Fruit fly (Drosophila melanogaster) whole organism, embryonic: ENCODE data around the gene CG31817.

ENCODE experiments used
- Abd-B ChIP-seq: fragments of 200-800 bp; sonication (Bioruptor generic); optimal IDR thresholded peaks from 2 replicates; lab custom pipeline; 2018; ENCODE audit warnings: missing biosample characterization, mild to moderate bottlenecking, missing genetic modification characterization, moderate library complexity
- B-H2 ChIP-seq: fragments of 200-800 bp; sonication (Bioruptor generic); optimal IDR thresholded peaks from 2 replicates; lab custom pipeline; 2018; ENCODE audit warnings: missing biosample characterization, mild to moderate bottlenecking, missing genetic modification characterization
- CG11085 ChIP-seq: fragments of 200-800 bp; sonication (Bioruptor generic); IDR thresholded peaks from 2 replicates; pipeline ENCODE4 v1.3.6; 2022; ENCODE audit warnings: missing biosample characterization, missing genetic modification characterization
- CG12104 ChIP-seq: fragments of 200-800 bp; sonication (Bioruptor generic); optimal IDR thresholded peaks from 3 replicates; lab custom pipeline; 2016; ENCODE audit warnings: missing biosample characterization, missing genetic modification characterization
- CG12155 ChIP-seq: fragments of 200-800 bp; sonication (Bioruptor generic); optimal IDR thresholded peaks from 3 replicates; lab custom pipeline; 2016; ENCODE audit warnings: missing biosample characterization, missing genetic modification characterization
- CG14441 ChIP-seq: fragments of 200-800 bp; sonication (Bioruptor generic); IDR thresholded peaks from 2 replicates; pipeline ENCODE4 v1.3.6; 2022; ENCODE audit warnings: missing biosample characterization, missing genetic modification characterization
- CG15696 ChIP-seq: fragments of 200-800 bp; sonication (Bioruptor generic); optimal IDR thresholded peaks from 2 replicates; lab custom pipeline; 2019; ENCODE audit warnings: missing biosample characterization, mild to moderate bottlenecking, missing genetic modification characterization, moderate library complexity
- CG16813 ChIP-seq: fragments of 200-800 bp; sonication (Bioruptor generic); IDR thresholded peaks from 3 replicates; pipeline ENCODE4 v1.3.6; 2022; ENCODE audit warnings: missing biosample characterization, missing genetic modification characterization; ENCODE audit not compliant: partially characterized antibody
- CG17328 ChIP-seq: fragments of 200-800 bp; sonication (Bioruptor generic); IDR thresholded peaks from 2 replicates; pipeline ENCODE4 v1.3.6; 2022; ENCODE audit warnings: missing biosample characterization, missing genetic modification characterization
- CG17829 ChIP-seq: fragments of 200-800 bp; optimal IDR thresholded peaks from 2 replicates; lab custom pipeline; 2019; ENCODE audit warnings: missing biosample characterization, mild to moderate bottlenecking, missing genetic modification characterization, moderate library complexity
- CG2120 ChIP-seq: fragments of 200-800 bp; sonication (Bioruptor generic); optimal IDR thresholded peaks from 3 replicates; lab custom pipeline; 2016; ENCODE audit warnings: missing biosample characterization, missing genetic modification characterization
- CG2678 ChIP-seq: fragments of 200-800 bp; sonication (Bioruptor generic); optimal IDR thresholded peaks from 3 replicates; lab custom pipeline; 2019; ENCODE audit warnings: missing biosample characterization, mild to moderate bottlenecking, missing genetic modification characterization, moderate library complexity
- CG2875 ChIP-seq: fragments of 200-800 bp; sonication (Bioruptor generic); optimal IDR thresholded peaks from 2 replicates; lab custom pipeline; 2017; ENCODE audit warnings: missing biosample characterization, mild to moderate bottlenecking, missing genetic modification characterization, missing genetic modification reagents
- CG31365 ChIP-seq: fragments of 200-800 bp; sonication (Bioruptor generic); optimal IDR thresholded peaks from 2 replicates; lab custom pipeline; 2018; ENCODE audit warnings: missing biosample characterization, mild to moderate bottlenecking, missing genetic modification characterization
- CG33557 ChIP-seq: fragments of 200-800 bp; sonication (Bioruptor generic); optimal IDR thresholded peaks from 2 replicates; lab custom pipeline; 2019; ENCODE audit warnings: missing biosample characterization, mild to moderate bottlenecking, missing genetic modification characterization, moderate library complexity
- CG42726 ChIP-seq: fragments of 200-800 bp; sonication (Bioruptor generic); IDR thresholded peaks from 2 replicates; pipeline ENCODE4 v1.3.6; 2022; ENCODE audit warnings: missing biosample characterization, missing genetic modification characterization; ENCODE audit not compliant: partially characterized antibody
- CG6175 ChIP-seq: fragments of 200-800 bp; sonication (Bioruptor generic); IDR thresholded peaks from 3 replicates; pipeline ENCODE4 v1.3.6; 2022; ENCODE audit warnings: missing biosample characterization, missing genetic modification characterization
- CG6854 ChIP-seq: fragments of 200-800 bp; sonication (Bioruptor generic); optimal IDR thresholded peaks from 3 replicates; lab custom pipeline; 2017; ENCODE audit warnings: missing biosample characterization, mild to moderate bottlenecking, missing genetic modification characterization
- CG7372 ChIP-seq: fragments of 200-800 bp; sonication (Bioruptor generic); IDR thresholded peaks from 2 replicates; pipeline ENCODE4 v1.3.6; 2022; ENCODE audit warnings: missing biosample characterization, missing genetic modification characterization
- CG7556 ChIP-seq: fragments of 200-800 bp; sonication (Bioruptor generic); optimal IDR thresholded peaks from 2 replicates; lab custom pipeline; 2017; ENCODE audit warnings: missing biosample characterization, mild to moderate bottlenecking, missing genetic modification characterization
- CG8924 ChIP-seq: fragments of 200-800 bp; optimal IDR thresholded peaks from 3 replicates; lab custom pipeline; 2019; ENCODE audit warnings: missing biosample characterization, mild to moderate bottlenecking, missing genetic modification characterization, moderate library complexity
- CG9437 ChIP-seq: fragments of 200-800 bp; sonication (Bioruptor generic); optimal IDR thresholded peaks from 2 replicates; lab custom pipeline; 2018; ENCODE audit warnings: missing biosample characterization, mild to moderate bottlenecking, missing genetic modification characterization
- CG9727 ChIP-seq: fragments of 200-800 bp; sonication (Bioruptor generic); optimal IDR thresholded peaks from 3 replicates; lab custom pipeline; 2017; ENCODE audit warnings: missing biosample characterization, mild to moderate bottlenecking, missing genetic modification characterization
- CG9797 ChIP-seq: fragments of 200-800 bp; sonication (Bioruptor generic); optimal IDR thresholded peaks from 3 replicates; lab custom pipeline; 2018; ENCODE audit warnings: missing biosample characterization, mild to moderate bottlenecking, missing genetic modification characterization
- CG9876 ChIP-seq: fragments of 200-800 bp; sonication (Bioruptor generic); optimal IDR thresholded peaks from 2 replicates; lab custom pipeline; 2016; ENCODE audit warnings: missing biosample characterization, missing genetic modification characterization
- Dfd ChIP-seq, 2 experiments: fragments of >200 bp; optimal IDR thresholded peaks; 2 replicates each; lab custom pipeline; 2017; ENCODE audit warnings: missing biosample characterization in 2 of 2, missing genetic modification characterization in 2 of 2
- ERR ChIP-seq: fragments of 200-800 bp; sonication (Bioruptor generic); optimal IDR thresholded peaks from 2 replicates; lab custom pipeline; 2016; ENCODE audit warnings: missing biosample characterization, missing genetic modification characterization
- Fer1 ChIP-seq: fragments of 200-800 bp; sonication (Bioruptor generic); optimal IDR thresholded peaks from 2 replicates; lab custom pipeline; 2017; ENCODE audit warnings: missing biosample characterization, mild to moderate bottlenecking, missing genetic modification characterization
- HLH4C ChIP-seq: fragments of 200-800 bp; sonication (Bioruptor generic); IDR thresholded peaks from 3 replicates; pipeline ENCODE4 v1.3.6; 2022; ENCODE audit warnings: missing biosample characterization, missing genetic modification characterization; ENCODE audit not compliant: partially characterized antibody
- HmgD ChIP-seq: fragments of 200-800 bp; sonication (Bioruptor generic); optimal IDR thresholded peaks from 3 replicates; lab custom pipeline; 2016; ENCODE audit warnings: missing biosample characterization, missing genetic modification characterization
- Hmx ChIP-seq: fragments of 200-800 bp; sonication (Bioruptor generic); optimal IDR thresholded peaks from 2 replicates; lab custom pipeline; 2016; ENCODE audit warnings: missing biosample characterization, missing genetic modification characterization
- Hr3 ChIP-seq: fragments of 200-800 bp; sonication (Bioruptor generic); optimal IDR thresholded peaks from 3 replicates; lab custom pipeline; 2016; ENCODE audit warnings: missing biosample characterization, missing genetic modification characterization
- MTF-1 ChIP-seq: fragments of 200-800 bp; sonication (Bioruptor generic); optimal IDR thresholded peaks from 2 replicates; lab custom pipeline; 2018; ENCODE audit warnings: missing biosample characterization, mild to moderate bottlenecking, missing genetic modification characterization, borderline replicate concordance
- Nf-YA ChIP-seq: fragments of 200-800 bp; sonication (Bioruptor generic); IDR thresholded peaks from 2 replicates; pipeline ENCODE4 v1.3.6; 2022; ENCODE audit warnings: missing biosample characterization, missing genetic modification characterization
- Rfx ChIP-seq: fragments of 200-800 bp; sonication (Bioruptor generic); IDR thresholded peaks from 2 replicates; pipeline ENCODE4 v1.3.6; 2022; ENCODE audit warnings: missing biosample characterization, missing genetic modification characterization
- Side ChIP-seq: fragments of 200-800 bp; sonication (Bioruptor generic); optimal IDR thresholded peaks from 2 replicates; lab custom pipeline; 2016; ENCODE audit warnings: missing biosample characterization, missing genetic modification characterization
- Ssrp ChIP-seq: fragments of 200-800 bp; sonication (Bioruptor generic); optimal IDR thresholded peaks from 2 replicates; lab custom pipeline; 2018; ENCODE audit warnings: missing biosample characterization, mild to moderate bottlenecking, missing genetic modification characterization, moderate library complexity
- cato ChIP-seq: fragments of 200-800 bp; sonication (Bioruptor generic); optimal IDR thresholded peaks from 2 replicates; lab custom pipeline; 2016; ENCODE audit warnings: missing biosample characterization, missing genetic modification characterization, borderline replicate concordance
- dimm ChIP-seq: fragments of 200-800 bp; sonication (Bioruptor generic); IDR thresholded peaks from 2 replicates; pipeline ENCODE4 v1.3.6; 2022; ENCODE audit warnings: missing biosample characterization, missing genetic modification characterization
- emc ChIP-seq: fragments of 200-800 bp; sonication (Bioruptor generic); optimal IDR thresholded peaks from 2 replicates; lab custom pipeline; 2016; ENCODE audit warnings: missing biosample characterization, missing genetic modification characterization
- gce ChIP-seq: fragments of 200-800 bp; sonication (Bioruptor generic); IDR thresholded peaks from 3 replicates; pipeline ENCODE4 v1.3.6; 2022; ENCODE audit warnings: missing biosample characterization, missing genetic modification characterization
- grn ChIP-seq: fragments of 200-800 bp; sonication (Bioruptor generic); optimal IDR thresholded peaks from 3 replicates; lab custom pipeline; 2017; ENCODE audit warnings: missing biosample characterization, missing genetic modification characterization
- inv ChIP-seq: fragments of 200-800 bp; sonication (Bioruptor generic); IDR thresholded peaks from 2 replicates; pipeline ENCODE4 v1.3.6; 2022; ENCODE audit warnings: missing biosample characterization, missing genetic modification characterization; ENCODE audit not compliant: partially characterized antibody
- jing ChIP-seq: fragments of 200-800 bp; sonication (Bioruptor generic); optimal IDR thresholded peaks from 2 replicates; lab custom pipeline; 2018; ENCODE audit warnings: missing biosample characterization, mild to moderate bottlenecking, missing genetic modification characterization
- kah ChIP-seq: fragments of 200-800 bp; sonication (Bioruptor generic); optimal IDR thresholded peaks from 2 replicates; lab custom pipeline; 2018; ENCODE audit warnings: missing biosample characterization, mild to moderate bottlenecking, missing genetic modification characterization
- kni ChIP-seq: fragments of 200-800 bp; sonication (Bioruptor generic); optimal IDR thresholded peaks from 3 replicates; lab custom pipeline; 2017; ENCODE audit warnings: mild to moderate bottlenecking, missing biosample characterization, missing genetic modification reagents, missing genetic modification characterization
- nerfin-2 ChIP-seq: fragments of 200-800 bp; sonication (Bioruptor generic); IDR thresholded peaks from 2 replicates; pipeline ENCODE4 v1.3.6; 2022; ENCODE audit warnings: missing biosample characterization, missing genetic modification characterization; ENCODE audit not compliant: partially characterized antibody
- ro ChIP-seq: fragments of 200-800 bp; sonication (Bioruptor generic); IDR thresholded peaks from 2 replicates; pipeline ENCODE4 v1.3.6; 2022; ENCODE audit warnings: missing biosample characterization, missing genetic modification characterization
- stc ChIP-seq: fragments of 200-800 bp; sonication (Bioruptor generic); IDR thresholded peaks from 2 replicates; pipeline ENCODE4 v1.3.6; 2022; ENCODE audit warnings: missing biosample characterization, missing genetic modification characterization
- tll ChIP-seq, 2 experiments: fragments of 200-800 bp in 1 of 2; fragments of >200 bp in 1 of 2; sonication (Bioruptor generic) in 1 of 2; optimal IDR thresholded peaks; 2 replicates each; lab custom pipeline; 2017 to 2019; ENCODE audit warnings: missing biosample characterization in 2 of 2, missing genetic modification characterization in 2 of 2, mild to moderate bottlenecking in 1 of 2, moderate library complexity in 1 of 2

Gene CG31817

dm6 chr2L:16302773-16303279 lies 34.9 kb downstream of the CG31817 start, which contains the start of gene GMF (continued):
- peak; percentile 38 for TF ChIP-seq CG17829 (tag; lab: Kevin White, UChicago)
- peak; percentile 50 for TF ChIP-seq grn (GFP tag; lab: Kevin White, UChicago)
- peak; percentile 37 for TF ChIP-seq Hr3 (GFP tag; lab: Kevin White, UChicago)
- peak; percentile 62 for TF ChIP-seq CG8924 (tag; lab: Kevin White, UChicago)
- TF ChIP-seq gce: no peak
- no peak for TF ChIP-seq MTF-1 (GFP tag; lab: Kevin White, UChicago)
- TF ChIP-seq ro (GFP tag; lab: Robert Waterston, UW): no peak
- no peak for TF ChIP-seq inv
- peak; percentile 37 for TF ChIP-seq CG33557
- TF ChIP-seq CG9797: peak; percentile 60
- no peak for TF ChIP-seq CG11085 (GFP tag; lab: Robert Waterston, UW)
- peak; percentile 52 for TF ChIP-seq Rfx
- TF ChIP-seq nerfin-2 (GFP tag; lab: Robert Waterston, UW): no peak
- peak; percentile 41 for TF ChIP-seq CG2120 (GFP tag; lab: Kevin White, UChicago)
- no peak for TF ChIP-seq CG2875 (GFP tag; lab: Kevin White, UChicago)
- no peak for TF ChIP-seq dimm (GFP tag; lab: Robert Waterston, UW)
- TF ChIP-seq CG17328 (GFP tag; lab: Robert Waterston, UW): peak; percentile 52; the same call in 1 of the 2 replicates
- TF ChIP-seq CG14441 (GFP tag; lab: Robert Waterston, UW): no peak
- TF ChIP-seq tll (GFP tag; optimal IDR thresholded peaks at IDR 0.05; lab: Kevin White, UChicago): no peak
- no peak for TF ChIP-seq HmgD (GFP tag; lab: Kevin White, UChicago)
- TF ChIP-seq Hmx (GFP tag; lab: Kevin White, UChicago): peak; percentile 25
- TF ChIP-seq CG9727 (GFP tag; lab: Kevin White, UChicago): peak; percentile 50
- no peak for TF ChIP-seq Side
- no peak for TF ChIP-seq Dfd (GFP tag; optimal IDR thresholded peaks at IDR 0.05; lab: Kevin White, UChicago)
- TF ChIP-seq CG16813 (GFP tag; lab: Robert Waterston, UW): no peak
- TF ChIP-seq CG12104 (GFP tag; lab: Kevin White, UChicago): no peak
- no peak for TF ChIP-seq CG6854
- no peak for TF ChIP-seq emc (GFP tag; lab: Kevin White, UChicago)
- no peak for TF ChIP-seq CG31365 (tag; lab: Kevin White, UChicago)
- TF ChIP-seq CG2678 (tag; lab: Kevin White, UChicago): peak; percentile 69
- no peak for TF ChIP-seq kah
- TF ChIP-seq jing (GFP tag; lab: Kevin White, UChicago): no peak
- peak; percentile 46 for TF ChIP-seq CG15696 (tag; lab: Kevin White, UChicago)
- no peak for TF ChIP-seq Abd-B
- no peak for TF ChIP-seq CG9437
- no peak for TF ChIP-seq HLH4C (GFP tag; lab: Robert Waterston, UW)
- TF ChIP-seq CG7556 (GFP tag; lab: Kevin White, UChicago): peak; percentile 30
- no peak for TF ChIP-seq stc (GFP tag; lab: Robert Waterston, UW)
- TF ChIP-seq cato: peak; percentile 11
- no peak for TF ChIP-seq CG6175
- TF ChIP-seq Fer1 (GFP tag; lab: Kevin White, UChicago): peak; percentile 2
- TF ChIP-seq CG42726 (GFP tag; lab: Robert Waterston, UW): no peak
- no peak for TF ChIP-seq Nf-YA (GFP tag; lab: Robert Waterston, UW)
- no peak for TF ChIP-seq ERR (GFP tag; lab: Kevin White, UChicago)
- no peak for TF ChIP-seq CG7372 (GFP tag; lab: Robert Waterston, UW)
- peak; percentile 20 for TF ChIP-seq CG12155 (GFP tag; lab: Kevin White, UChicago)
- no peak for TF ChIP-seq kni (GFP tag; lab: Kevin White, UChicago)
- peak; percentile 41 for TF ChIP-seq Ssrp
- TF ChIP-seq B-H2: peak; percentile 62
- TF ChIP-seq CG9876: no peak
